Fruit fly (Drosophila melanogaster): Measurements from ENCODE around the gene U4-U6-60K.

U4-U6-60K gene

dm6 chr3L:17533745-17534144, 20.0 kb upstream of the U4-U6-60K start:
- TF ChIP-seq CG8478 (optimal IDR thresholded peaks at IDR 0.05): no peak
- no peak for TF ChIP-seq usp (GFP tag; optimal IDR thresholded peaks at IDR 0.05)
- no peak for TF ChIP-seq pan (optimal IDR thresholded peaks at IDR 0.05)
- no peak for TF ChIP-seq Dll (optimal IDR thresholded peaks at IDR 0.05)
- TF ChIP-seq psq (optimal IDR thresholded peaks at IDR 0.05): no peak
- no peak for TF ChIP-seq EcR (GFP tag; optimal IDR thresholded peaks at IDR 0.05)

- no peak for TF ChIP-seq Dll (optimal IDR thresholded peaks at IDR 0.05)
- TF ChIP-seq usp (GFP tag; optimal IDR thresholded peaks at IDR 0.05): no peak
- TF ChIP-seq CG8478 (optimal IDR thresholded peaks at IDR 0.05): peak; percentile 57
- TF ChIP-seq EcR (GFP tag; optimal IDR thresholded peaks at IDR 0.05): no peak
- no peak for TF ChIP-seq pan (optimal IDR thresholded peaks at IDR 0.05)
These were observed 19.4 kb upstream of the U4-U6-60K start for dm6 chr3L:17532898-17533700.

- TF ChIP-seq Dll (optimal IDR thresholded peaks at IDR 0.05) (no peak), pan (optimal IDR thresholded peaks at IDR 0.05) (no peak), psq (optimal IDR thresholded peaks at IDR 0.05) (no peak), usp (GFP tag; optimal IDR thresholded peaks at IDR 0.05) (no peak), CG8478 (optimal IDR thresholded peaks at IDR 0.05) (no peak), EcR (GFP tag; optimal IDR thresholded peaks at IDR 0.05) (no peak)
These were observed 18.5 kb upstream of the U4-U6-60K start for dm6 chr3L:17532197-17532596.

dm6 chr3L:17531397-17531796, 17.7 kb upstream of the U4-U6-60K start:
- no peak for TF ChIP-seq psq (optimal IDR thresholded peaks at IDR 0.05)
- no peak for TF ChIP-seq pan (optimal IDR thresholded peaks at IDR 0.05)

- no peak for TF ChIP-seq EcR (GFP tag; optimal IDR thresholded peaks at IDR 0.05)
- TF ChIP-seq psq (optimal IDR thresholded peaks at IDR 0.05): no peak
- TF ChIP-seq usp (GFP tag; optimal IDR thresholded peaks at IDR 0.05): no peak
- no peak for TF ChIP-seq CG8478 (optimal IDR thresholded peaks at IDR 0.05)
- no peak for TF ChIP-seq Dll (optimal IDR thresholded peaks at IDR 0.05)
- TF ChIP-seq pan (optimal IDR thresholded peaks at IDR 0.05): no peak
These were observed 16.9 kb upstream of the U4-U6-60K start for dm6 chr3L:17530471-17531149.

- TF ChIP-seq Dll (optimal IDR thresholded peaks at IDR 0.05): no peak
- TF ChIP-seq usp (GFP tag; optimal IDR thresholded peaks at IDR 0.05): no peak
- TF ChIP-seq pan (optimal IDR thresholded peaks at IDR 0.05): no peak
- no peak for TF ChIP-seq CG8478 (optimal IDR thresholded peaks at IDR 0.05)
- no peak for TF ChIP-seq EcR (GFP tag; optimal IDR thresholded peaks at IDR 0.05)
- no peak for TF ChIP-seq psq (optimal IDR thresholded peaks at IDR 0.05)
These were observed 15.9 kb upstream of the U4-U6-60K start, which contains the start of the genes Edc3 and Nedd4 for dm6 chr3L:17529511-17530194. Edc3 (minus strand) TSS chr3L:17529861. Nedd4 (plus strand) TSS chr3L:17530081.

- no peak for TF ChIP-seq EcR (GFP tag; optimal IDR thresholded peaks at IDR 0.05)
- TF ChIP-seq Dll (optimal IDR thresholded peaks at IDR 0.05): no peak
- TF ChIP-seq usp (GFP tag; optimal IDR thresholded peaks at IDR 0.05): no peak
- no peak for TF ChIP-seq CG8478 (optimal IDR thresholded peaks at IDR 0.05)
- no peak for TF ChIP-seq psq (optimal IDR thresholded peaks at IDR 0.05)
- no peak for TF ChIP-seq pan (optimal IDR thresholded peaks at IDR 0.05)
These were observed 220 bp downstream of the U4-U6-60K start for dm6 chr3L:17513492-17513891.

dm6 chr3L:17506830-17507229, 6.9 kb downstream of the U4-U6-60K start:
- TF ChIP-seq Dll (optimal IDR thresholded peaks at IDR 0.05) (no peak), psq (optimal IDR thresholded peaks at IDR 0.05) (no peak), EcR (GFP tag; optimal IDR thresholded peaks at IDR 0.05) (no peak)

dm6 chr3L:17506005-17506760, 7.5 kb downstream of the U4-U6-60K start:
- TF ChIP-seq pan (optimal IDR thresholded peaks at IDR 0.05) (no peak), usp (GFP tag; optimal IDR thresholded peaks at IDR 0.05) (no peak), psq (optimal IDR thresholded peaks at IDR 0.05) (no peak)

- no peak for TF ChIP-seq CG8478 (optimal IDR thresholded peaks at IDR 0.05)
- no peak for TF ChIP-seq usp (GFP tag; optimal IDR thresholded peaks at IDR 0.05)
- TF ChIP-seq pan (optimal IDR thresholded peaks at IDR 0.05): no peak
- no peak for TF ChIP-seq EcR (GFP tag; optimal IDR thresholded peaks at IDR 0.05)
- no peak for TF ChIP-seq psq (optimal IDR thresholded peaks at IDR 0.05)
- TF ChIP-seq Dll (optimal IDR thresholded peaks at IDR 0.05): no peak
These were observed 9.2 kb downstream of the U4-U6-60K start for dm6 chr3L:17504538-17504937.

dm6 chr3L:17502235-17502634, 11.5 kb downstream of the U4-U6-60K start:
- no peak for TF ChIP-seq EcR (GFP tag; optimal IDR thresholded peaks at IDR 0.05)
- TF ChIP-seq psq (optimal IDR thresholded peaks at IDR 0.05): no peak

Data from whole organism.